Fruit fly (Drosophila melanogaster) whole organism, embryonic: Measurements from ENCODE around the gene Tim17a2.
A peak's percentile ranks its signal among the peaks of the same experiment; 100 is the strongest.

Source experiments
- B-H2 ChIP-seq: fragments of 200-800 bp; sonication (Bioruptor generic); optimal IDR thresholded peaks from 2 replicates; lab custom pipeline; 2018; ENCODE audit warnings: missing biosample characterization, mild to moderate bottlenecking, missing genetic modification characterization
- Bteb2 ChIP-seq: fragments of 200-800 bp; sonication (Bioruptor generic); optimal IDR thresholded peaks from 2 replicates; lab custom pipeline; 2016; ENCODE audit warnings: missing biosample characterization, missing genetic modification characterization
- CG10147 ChIP-seq: fragments of 200-800 bp; sonication (Bioruptor generic); optimal IDR thresholded peaks from 2 replicates; lab custom pipeline; 2019; ENCODE audit warnings: missing biosample characterization, mild to moderate bottlenecking, missing genetic modification characterization, moderate library complexity
- CG1024 ChIP-seq: fragments of 200-800 bp; sonication (Bioruptor generic); IDR thresholded peaks from 2 replicates; pipeline ENCODE4 v1.3.6; 2022; ENCODE audit warnings: missing biosample characterization, missing genetic modification characterization
- CG10274 ChIP-seq: fragments of 200-800 bp; sonication (Bioruptor generic); optimal IDR thresholded peaks from 3 replicates; lab custom pipeline; 2017; ENCODE audit warnings: missing biosample characterization, mild to moderate bottlenecking, missing genetic modification characterization
- CG10565 ChIP-seq: fragments of 200-800 bp; sonication (Bioruptor generic); optimal IDR thresholded peaks from 3 replicates; lab custom pipeline; 2016; ENCODE audit warnings: missing biosample characterization, mild to moderate bottlenecking, missing genetic modification characterization
- CG13775 ChIP-seq: fragments of 200-800 bp; sonication (Bioruptor generic); optimal IDR thresholded peaks from 3 replicates; lab custom pipeline; 2017; ENCODE audit warnings: missing biosample characterization, mild to moderate bottlenecking, missing genetic modification characterization
- CG13894 ChIP-seq: fragments of 200-800 bp; sonication (Bioruptor generic); optimal IDR thresholded peaks from 3 replicates; lab custom pipeline; 2018; ENCODE audit warnings: missing biosample characterization, mild to moderate bottlenecking, missing genetic modification characterization, moderate library complexity
- CG1529 ChIP-seq: fragments of 200-800 bp; sonication (Bioruptor generic); optimal IDR thresholded peaks from 3 replicates; lab custom pipeline; 2018; ENCODE audit warnings: missing biosample characterization, missing genetic modification characterization
- CG15696 ChIP-seq: fragments of 200-800 bp; sonication (Bioruptor generic); optimal IDR thresholded peaks from 2 replicates; lab custom pipeline; 2019; ENCODE audit warnings: missing biosample characterization, mild to moderate bottlenecking, missing genetic modification characterization, moderate library complexity
- CG1603 ChIP-seq: fragments of 200-800 bp; sonication (Bioruptor generic); optimal IDR thresholded peaks from 2 replicates; lab custom pipeline; 2019; ENCODE audit warnings: missing biosample characterization, mild to moderate bottlenecking, missing genetic modification characterization, moderate library complexity
- CG1647 ChIP-seq: fragments of 200-800 bp; sonication (Bioruptor generic); optimal IDR thresholded peaks from 3 replicates; lab custom pipeline; 2016; ENCODE audit warnings: missing biosample characterization, missing genetic modification characterization
- CG17361 ChIP-seq: fragments of 200-800 bp; sonication (Bioruptor generic); IDR thresholded peaks from 3 replicates; pipeline ENCODE4 v1.3.6; 2022; ENCODE audit warnings: missing biosample characterization, missing genetic modification characterization
- CG17912 ChIP-seq: fragments of 200-800 bp; sonication (Bioruptor generic); optimal IDR thresholded peaks from 2 replicates; lab custom pipeline; 2018; ENCODE audit warnings: missing biosample characterization, mild to moderate bottlenecking, missing genetic modification characterization
- CG18011 ChIP-seq: fragments of 200-800 bp; sonication (Bioruptor generic); optimal IDR thresholded peaks from 2 replicates; lab custom pipeline; 2017; ENCODE audit warnings: missing biosample characterization, missing genetic modification characterization, mild to moderate bottlenecking, moderate library complexity, missing genotype
- CG18262 ChIP-seq: fragments of 200-800 bp; optimal IDR thresholded peaks from 3 replicates; lab custom pipeline; 2019; ENCODE audit warnings: missing biosample characterization, mild to moderate bottlenecking, missing genetic modification characterization, moderate library complexity
- CG31388 ChIP-seq: fragments of 200-800 bp; sonication (Bioruptor generic); optimal IDR thresholded peaks from 2 replicates; lab custom pipeline; 2016; ENCODE audit warnings: missing biosample characterization, missing genetic modification characterization
- CG3407 ChIP-seq: fragments of 200-800 bp; sonication (Bioruptor generic); optimal IDR thresholded peaks from 2 replicates; lab custom pipeline; 2018; ENCODE audit warnings: missing biosample characterization, mild to moderate bottlenecking, missing genetic modification characterization
- CG3847 ChIP-seq: fragments of 200-800 bp; sonication (Bioruptor generic); IDR thresholded peaks from 2 replicates; pipeline ENCODE4 v1.3.6; 2022; ENCODE audit warnings: missing biosample characterization, missing genetic modification characterization
- CG4360 ChIP-seq: fragments of 200-800 bp; sonication (Bioruptor generic); IDR thresholded peaks from 2 replicates; pipeline ENCODE4 v1.3.6; 2022; ENCODE audit warnings: missing biosample characterization, missing genetic modification characterization
- CG4854 ChIP-seq: fragments of 200-800 bp; sonication (Bioruptor generic); optimal IDR thresholded peaks from 2 replicates; lab custom pipeline; 2016; ENCODE audit warnings: missing biosample characterization, missing genetic modification characterization, inconsistent platforms
- CG7745 ChIP-seq: fragments of 200-800 bp; sonication (Bioruptor generic); optimal IDR thresholded peaks from 2 replicates; lab custom pipeline; 2018; ENCODE audit warnings: missing biosample characterization, mild to moderate bottlenecking, missing genetic modification characterization, moderate library complexity
- CG7963 ChIP-seq: fragments of 200-800 bp; sonication (Bioruptor generic); IDR thresholded peaks from 3 replicates; pipeline ENCODE4 v1.3.6; 2022; ENCODE audit warnings: missing biosample characterization, missing genetic modification characterization; ENCODE audit not compliant: partially characterized antibody
- CG8359 ChIP-seq: fragments of 200-800 bp; sonication (Bioruptor generic); optimal IDR thresholded peaks from 2 replicates; lab custom pipeline; 2017; ENCODE audit warnings: missing biosample characterization, mild to moderate bottlenecking, missing genetic modification characterization, borderline replicate concordance
- CHES-1-like ChIP-seq: fragments of 200-800 bp; sonication (Bioruptor generic); optimal IDR thresholded peaks from 2 replicates; lab custom pipeline; 2016; ENCODE audit warnings: missing biosample characterization, missing genetic modification characterization
- Dref ChIP-seq: fragments of 200-800 bp; sonication (Bioruptor generic); IDR thresholded peaks from 2 replicates; pipeline ENCODE4 v1.3.6; 2022; ENCODE audit warnings: missing biosample characterization, missing genetic modification characterization
- Ets65A ChIP-seq: fragments of 200-800 bp; sonication (Bioruptor generic); peaks from one replicate; lab custom pipeline; 2016; ENCODE audit warnings: missing biosample characterization, missing genetic modification characterization
- HmgD ChIP-seq: fragments of 200-800 bp; sonication (Bioruptor generic); optimal IDR thresholded peaks from 3 replicates; lab custom pipeline; 2016; ENCODE audit warnings: missing biosample characterization, missing genetic modification characterization
- Hmx ChIP-seq: fragments of 200-800 bp; sonication (Bioruptor generic); optimal IDR thresholded peaks from 2 replicates; lab custom pipeline; 2016; ENCODE audit warnings: missing biosample characterization, missing genetic modification characterization
- Poxn ChIP-seq: fragments of 200-800 bp; sonication (Bioruptor generic); IDR thresholded peaks from 2 replicates; pipeline ENCODE4 v1.3.6; 2022; ENCODE audit warnings: missing biosample characterization, missing genetic modification characterization
- Ptx1 ChIP-seq: fragments of 200-800 bp; sonication (Bioruptor generic); IDR thresholded peaks from 2 replicates; pipeline ENCODE4 v1.3.6; 2022; ENCODE audit warnings: missing biosample characterization, missing genetic modification characterization
- Sin3A ChIP-seq: fragments of >200 bp; optimal IDR thresholded peaks from 2 replicates; lab custom pipeline; 2018
- Sox100B ChIP-seq: fragments of 200-800 bp; sonication (Bioruptor generic); optimal IDR thresholded peaks from 3 replicates; lab custom pipeline; 2018; ENCODE audit warnings: missing biosample characterization, mild to moderate bottlenecking, missing genetic modification characterization
- Sox102F ChIP-seq: fragments of 200-800 bp; sonication (Bioruptor generic); optimal IDR thresholded peaks from 2 replicates; lab custom pipeline; 2018; ENCODE audit warnings: missing biosample characterization, mild to moderate bottlenecking, missing genetic modification characterization, moderate library complexity
- Xbp1 ChIP-seq: fragments of 200-800 bp; sonication (Bioruptor generic); optimal IDR thresholded peaks from 3 replicates; lab custom pipeline; 2016; ENCODE audit warnings: missing biosample characterization, mild to moderate bottlenecking, missing genetic modification characterization
- abd-A ChIP-seq: fragments of 200-800 bp; sonication (Bioruptor generic); optimal IDR thresholded peaks from 3 replicates; lab custom pipeline; 2019; ENCODE audit warnings: missing biosample characterization, mild to moderate bottlenecking, missing genetic modification characterization, moderate library complexity
- bbx ChIP-seq: fragments of 200-800 bp; sonication (Bioruptor generic); IDR thresholded peaks from 2 replicates; pipeline ENCODE4 v1.3.6; 2022; ENCODE audit warnings: missing biosample characterization, missing genetic modification characterization; ENCODE audit not compliant: partially characterized antibody
- br ChIP-seq: fragments of >200 bp; optimal IDR thresholded peaks from 2 replicates; lab custom pipeline; 2017
- bsh ChIP-seq, 2 experiments: fragments of 200-800 bp; sonication (Bioruptor generic); optimal IDR thresholded peaks; 2 replicates each; lab custom pipeline; 2017 to 2018; ENCODE audit warnings: mild to moderate bottlenecking in 2 of 2, missing biosample characterization in 2 of 2, missing genetic modification characterization in 2 of 2, moderate library complexity in 1 of 2
- chinmo ChIP-seq: fragments of 200-800 bp; sonication (Bioruptor generic); IDR thresholded peaks from 4 replicates; pipeline ENCODE4 v1.3.6; 2022; ENCODE audit warnings: missing biosample characterization, missing genetic modification characterization; ENCODE audit not compliant: partially characterized antibody
- croc ChIP-seq: fragments of 200-800 bp; sonication (Bioruptor generic); conservative IDR thresholded peaks from 3 replicates; pipeline ENCODE4 v1.3.6; 2022; ENCODE audit warnings: missing biosample characterization, missing genetic modification characterization
- dmrt99B ChIP-seq: fragments of 200-800 bp; sonication (Bioruptor generic); optimal IDR thresholded peaks from 2 replicates; lab custom pipeline; 2018; ENCODE audit warnings: missing biosample characterization, mild to moderate bottlenecking, missing genetic modification characterization, moderate library complexity
- eve ChIP-seq, 2 experiments: fragments of >200 bp; optimal IDR thresholded peaks; 2 replicates each; lab custom pipeline; 2017; ENCODE audit warnings: missing biosample characterization in 2 of 2, missing genetic modification characterization in 2 of 2
- gce ChIP-seq: fragments of 200-800 bp; sonication (Bioruptor generic); IDR thresholded peaks from 3 replicates; pipeline ENCODE4 v1.3.6; 2022; ENCODE audit warnings: missing biosample characterization, missing genetic modification characterization
- gsb-n ChIP-seq: fragments of 200-800 bp; sonication (Bioruptor generic); optimal IDR thresholded peaks from 3 replicates; lab custom pipeline; 2018; ENCODE audit warnings: missing biosample characterization, mild to moderate bottlenecking, missing genetic modification characterization
- jumu ChIP-seq: fragments of 200-800 bp; sonication (Bioruptor generic); optimal IDR thresholded peaks from 3 replicates; lab custom pipeline; 2016; ENCODE audit warnings: missing biosample characterization, missing genetic modification characterization
- kah ChIP-seq: fragments of 200-800 bp; sonication (Bioruptor generic); optimal IDR thresholded peaks from 2 replicates; lab custom pipeline; 2018; ENCODE audit warnings: missing biosample characterization, mild to moderate bottlenecking, missing genetic modification characterization
- p53 ChIP-seq: fragments of 200-800 bp; sonication (Bioruptor generic); optimal IDR thresholded peaks from 2 replicates; lab custom pipeline; 2016; ENCODE audit warnings: missing biosample characterization, missing genetic modification characterization
- pb ChIP-seq: fragments of 200-800 bp; sonication (Bioruptor generic); optimal IDR thresholded peaks from 3 replicates; lab custom pipeline; 2016; ENCODE audit warnings: missing biosample characterization, missing genetic modification characterization
- pros ChIP-seq: fragments of 200-800 bp; sonication (Bioruptor generic); optimal IDR thresholded peaks from 3 replicates; lab custom pipeline; 2019; ENCODE audit warnings: missing biosample characterization, mild to moderate bottlenecking, missing genetic modification characterization, moderate library complexity
- pzg ChIP-seq: fragments of 200-800 bp; sonication (Bioruptor generic); optimal IDR thresholded peaks from 3 replicates; lab custom pipeline; 2018; ENCODE audit warnings: missing biosample characterization, mild to moderate bottlenecking, missing genetic modification characterization, moderate library complexity
- sens ChIP-seq: fragments of 200-800 bp; sonication (Bioruptor generic); peaks from one replicate; lab custom pipeline; 2016; ENCODE audit warnings: missing biosample characterization, missing genetic modification characterization

Gene Tim17a2

dm6 chr3R:5217278-5217714 is 45.2 kb downstream of the Tim17a2 start, which contains the start of gene cno (continued):
- TF ChIP-seq CG10274 (GFP tag; lab: Kevin White, UChicago) (no peak), jumu (GFP tag; lab: Kevin White, UChicago) (no peak), CG1024 (GFP tag; lab: Robert Waterston, UW) (no peak), CG3847 (GFP tag; lab: Robert Waterston, UW) (no peak), eve (GFP tag; optimal IDR thresholded peaks at IDR 0.05; lab: Kevin White, UChicago) (no peak), HmgD (GFP tag; lab: Kevin White, UChicago) (peak; percentile 45), CG7745 (no peak), CG1603 (tag; lab: Kevin White, UChicago) (peak; percentile 59), abd-A (no peak), bbx (GFP tag; lab: Robert Waterston, UW) (peak; percentile 28; the same call in 1 of the 2 replicates), CG3407 (no peak), CG8359 (GFP tag; lab: Kevin White, UChicago) (peak; percentile 7), CG31388 (GFP tag; lab: Kevin White, UChicago) (no peak), CG4360 (GFP tag; lab: Robert Waterston, UW) (peak; percentile 48; the same call in 1 of the 2 replicates), Poxn (GFP tag; lab: Robert Waterston, UW) (no peak), CG4854 (GFP tag; lab: Kevin White, UChicago) (no peak), CG10147 (GFP tag; lab: Kevin White, UChicago) (no peak), chinmo (GFP tag; lab: Robert Waterston, UW) (no peak), CG1647 (GFP tag; lab: Kevin White, UChicago) (no peak), pzg (GFP tag; lab: Kevin White, UChicago) (peak; percentile 95), CG18262 (tag; lab: Kevin White, UChicago) (no peak), CHES-1-like (peak; percentile 28), Ets65A (peak; percentile 91), CG13894 (tag; lab: Kevin White, UChicago) (peak; percentile 42), Ptx1 (GFP tag; lab: Robert Waterston, UW) (no peak), Hmx (GFP tag; lab: Kevin White, UChicago) (no peak), p53 (GFP tag; lab: Kevin White, UChicago) (no peak), croc (GFP tag; lab: Robert Waterston, UW) (no peak), CG15696 (tag; lab: Kevin White, UChicago) (peak; percentile 2), Sox102F (GFP tag; lab: Kevin White, UChicago) (no peak), CG17912 (GFP tag; lab: Kevin White, UChicago) (no peak), CG17361 (GFP tag; lab: Robert Waterston, UW) (0 out of 3 replicates have a peak, but pooled peaks have one; percentile 17), Bteb2 (GFP tag; lab: Kevin White, UChicago) (no peak), Dref (peak; percentile 45), sens (GFP tag; lab: Kevin White, UChicago) (peak; percentile 87), gce (GFP tag; lab: Robert Waterston, UW) (peak; percentile 38; the same call in 1 of the 3 replicates), CG18011 (GFP tag; lab: Kevin White, UChicago) (no peak), CG1529 (GFP tag; lab: Kevin White, UChicago) (no peak), Xbp1 (no peak), kah (GFP tag; lab: Kevin White, UChicago) (no peak), bsh (GFP tag; optimal IDR thresholded peaks at IDR 0.05; lab: Kevin White, UChicago) (peak; percentile 4 to 19), CG10565 (GFP tag; lab: Kevin White, UChicago) (no peak), pb (no peak), dmrt99B (no peak), B-H2 (GFP tag; lab: Kevin White, UChicago) (peak; percentile 26), Sox100B (GFP tag; lab: Kevin White, UChicago) (no peak), pros (no peak), br (lab: Kevin White, UChicago) (no peak), Sin3A (peak; percentile 15), CG13775 (GFP tag; lab: Kevin White, UChicago) (no peak), gsb-n (tag; lab: Kevin White, UChicago) (no peak), CG7963 (GFP tag; lab: Robert Waterston, UW) (no peak)
